Fruit fly (Drosophila melanogaster) whole organism, embryonic: ENCODE measurements around the gene sesB.
A peak's percentile ranks its signal among the peaks of the same experiment; 100 is the strongest.

Experiments
- Aef1 ChIP-seq: fragments of 200-800 bp; sonication (Bioruptor generic); IDR thresholded peaks from 3 replicates; pipeline ENCODE4 v1.3.6; 2022; ENCODE audit warnings: missing biosample characterization, missing genetic modification characterization
- Bdp1 ChIP-seq: fragments of 200-800 bp; sonication (Bioruptor generic); optimal IDR thresholded peaks from 3 replicates; lab custom pipeline; 2016; ENCODE audit warnings: missing biosample characterization, missing genetic modification characterization
- Blimp-1 ChIP-seq: fragments of 200-800 bp; sonication (Bioruptor generic); optimal IDR thresholded peaks from 3 replicates; lab custom pipeline; 2018; ENCODE audit warnings: missing biosample characterization, missing genetic modification characterization, mild to moderate bottlenecking, moderate library complexity, missing genetic modification reagents
- CG10431 ChIP-seq: fragments of 200-800 bp; sonication (Bioruptor generic); optimal IDR thresholded peaks from 3 replicates; lab custom pipeline; 2018; ENCODE audit warnings: missing biosample characterization, mild to moderate bottlenecking, missing genetic modification characterization
- CG11247 ChIP-seq: fragments of 200-800 bp; sonication (Bioruptor generic); IDR thresholded peaks from 2 replicates; pipeline ENCODE4 v1.3.6; 2022; ENCODE audit warnings: missing biosample characterization, missing genetic modification characterization
- CG11456 ChIP-seq: fragments of 200-800 bp; sonication (Bioruptor generic); IDR thresholded peaks from 3 replicates; pipeline ENCODE4 v1.3.6; 2022; ENCODE audit warnings: missing biosample characterization, missing genetic modification characterization
- CG12299 ChIP-seq: fragments of 200-800 bp; sonication (Bioruptor generic); optimal IDR thresholded peaks from 2 replicates; lab custom pipeline; 2018; ENCODE audit warnings: missing biosample characterization, mild to moderate bottlenecking, missing genetic modification characterization
- CG1233 ChIP-seq: fragments of 200-800 bp; sonication (Bioruptor generic); optimal IDR thresholded peaks from 4 replicates; lab custom pipeline; 2018; ENCODE audit warnings: missing biosample characterization, mild to moderate bottlenecking, missing genetic modification characterization
- CG12744 ChIP-seq: fragments of 200-800 bp; sonication (Bioruptor generic); optimal IDR thresholded peaks from 2 replicates; lab custom pipeline; 2016; ENCODE audit warnings: missing biosample characterization, missing genetic modification characterization
- CG16779 ChIP-seq: fragments of 200-800 bp; sonication (Bioruptor generic); IDR thresholded peaks from 2 replicates; pipeline ENCODE4 v1.3.6; 2022; ENCODE audit warnings: missing biosample characterization, missing genetic modification characterization
- CG17829 ChIP-seq: fragments of 200-800 bp; optimal IDR thresholded peaks from 2 replicates; lab custom pipeline; 2019; ENCODE audit warnings: missing biosample characterization, mild to moderate bottlenecking, missing genetic modification characterization, moderate library complexity
- CG2678 ChIP-seq: fragments of 200-800 bp; sonication (Bioruptor generic); optimal IDR thresholded peaks from 3 replicates; lab custom pipeline; 2019; ENCODE audit warnings: missing biosample characterization, mild to moderate bottlenecking, missing genetic modification characterization, moderate library complexity
- CG2712 ChIP-seq: fragments of 200-800 bp; optimal IDR thresholded peaks from 3 replicates; lab custom pipeline; 2019; ENCODE audit warnings: missing biosample characterization, mild to moderate bottlenecking, missing genetic modification characterization, moderate library complexity
- CG3163 ChIP-seq: fragments of 200-800 bp; sonication (Bioruptor generic); optimal IDR thresholded peaks from 3 replicates; lab custom pipeline; 2016; ENCODE audit warnings: missing biosample characterization, missing genetic modification characterization
- CG3281 ChIP-seq: fragments of 200-800 bp; sonication (Bioruptor generic); optimal IDR thresholded peaks from 3 replicates; lab custom pipeline; 2017; ENCODE audit warnings: missing biosample characterization, mild to moderate bottlenecking, missing genetic modification characterization
- CG4424 ChIP-seq: fragments of 200-800 bp; sonication (Bioruptor generic); optimal IDR thresholded peaks from 3 replicates; lab custom pipeline; 2016; ENCODE audit warnings: missing biosample characterization, missing genetic modification characterization
- CG4854 ChIP-seq: fragments of 200-800 bp; sonication (Bioruptor generic); optimal IDR thresholded peaks from 2 replicates; lab custom pipeline; 2016; ENCODE audit warnings: missing biosample characterization, missing genetic modification characterization, inconsistent platforms
- CG6254 ChIP-seq: fragments of 200-800 bp; sonication (Bioruptor generic); optimal IDR thresholded peaks from 3 replicates; lab custom pipeline; 2017; ENCODE audit warnings: mild to moderate bottlenecking, missing biosample characterization, missing genetic modification reagents, missing genetic modification characterization
- CG7839 ChIP-seq: fragments of 200-800 bp; sonication (Bioruptor generic); optimal IDR thresholded peaks from 3 replicates; lab custom pipeline; 2018; ENCODE audit warnings: missing biosample characterization, mild to moderate bottlenecking, missing genetic modification characterization, moderate library complexity
- CG8281 ChIP-seq: fragments of 200-800 bp; sonication (Bioruptor generic); optimal IDR thresholded peaks from 2 replicates; lab custom pipeline; 2018; ENCODE audit warnings: missing biosample characterization, mild to moderate bottlenecking, missing genetic modification characterization, moderate library complexity
- CG8290 ChIP-seq, 3 experiments: fragments of 200-800 bp; sonication (Bioruptor generic); optimal IDR thresholded peaks; 2 replicates each; lab custom pipeline; 2016 to 2019; ENCODE audit warnings: missing biosample characterization in 3 of 3, missing genetic modification characterization in 3 of 3, mild to moderate bottlenecking in 2 of 3, moderate library complexity in 1 of 3
- CG9817 ChIP-seq: fragments of 200-800 bp; sonication (Bioruptor generic); optimal IDR thresholded peaks from 2 replicates; lab custom pipeline; 2018; ENCODE audit warnings: missing biosample characterization, mild to moderate bottlenecking, missing genetic modification characterization, moderate library complexity
- Dek ChIP-seq: fragments of 200-800 bp; sonication (Bioruptor generic); optimal IDR thresholded peaks from 3 replicates; lab custom pipeline; 2019; ENCODE audit warnings: missing biosample characterization, mild to moderate bottlenecking, missing genetic modification characterization, moderate library complexity
- Dp ChIP-seq: fragments of 200-800 bp; sonication (Bioruptor generic); optimal IDR thresholded peaks from 2 replicates; lab custom pipeline; 2018; ENCODE audit warnings: missing biosample characterization, mild to moderate bottlenecking, missing genetic modification characterization, moderate library complexity
- HHEX ChIP-seq: fragments of 200-800 bp; sonication (Bioruptor generic); optimal IDR thresholded peaks from 3 replicates; lab custom pipeline; 2017; ENCODE audit warnings: missing biosample characterization, mild to moderate bottlenecking, missing genetic modification characterization, missing genetic modification reagents
- Hmr ChIP-seq: fragments of 200-800 bp; sonication (Bioruptor generic); optimal IDR thresholded peaks from 3 replicates; lab custom pipeline; 2017; ENCODE audit warnings: mild to moderate bottlenecking, missing biosample characterization, missing genetic modification reagents, missing genetic modification characterization
- Max ChIP-seq: fragments of 200-800 bp; sonication (Bioruptor generic); optimal IDR thresholded peaks from 2 replicates; lab custom pipeline; 2016; ENCODE audit warnings: missing biosample characterization, mild to moderate bottlenecking, missing genetic modification characterization
- Med ChIP-seq: fragments of 200-800 bp; sonication (Bioruptor generic); peaks from one replicate; lab custom pipeline; 2016; ENCODE audit warnings: missing biosample characterization, missing genetic modification characterization, mild to moderate bottlenecking, inconsistent platforms, moderate library complexity
- Side ChIP-seq: fragments of 200-800 bp; sonication (Bioruptor generic); optimal IDR thresholded peaks from 2 replicates; lab custom pipeline; 2016; ENCODE audit warnings: missing biosample characterization, missing genetic modification characterization
- amos ChIP-seq: fragments of 200-800 bp; sonication (Bioruptor generic); IDR thresholded peaks from 2 replicates; pipeline ENCODE4 v1.3.6; 2022; ENCODE audit warnings: missing biosample characterization, missing genetic modification characterization; ENCODE audit not compliant: partially characterized antibody
- btn ChIP-seq: fragments of 200-800 bp; sonication (Bioruptor generic); optimal IDR thresholded peaks from 2 replicates; lab custom pipeline; 2016; ENCODE audit warnings: missing biosample characterization, missing genetic modification characterization
- caup ChIP-seq: fragments of 200-800 bp; sonication (Bioruptor generic); optimal IDR thresholded peaks from 3 replicates; lab custom pipeline; 2017; ENCODE audit warnings: missing biosample characterization, mild to moderate bottlenecking, missing genetic modification characterization, moderate library complexity; ENCODE audit not compliant: severe bottlenecking
- chif ChIP-seq, 2 experiments: fragments of 200-800 bp; sonication (Bioruptor generic); optimal IDR thresholded peaks; 3 replicates each; lab custom pipeline; 2016; ENCODE audit warnings: missing biosample characterization in 2 of 2, missing genetic modification characterization in 2 of 2
- chinmo ChIP-seq: fragments of 200-800 bp; sonication (Bioruptor generic); IDR thresholded peaks from 4 replicates; pipeline ENCODE4 v1.3.6; 2022; ENCODE audit warnings: missing biosample characterization, missing genetic modification characterization; ENCODE audit not compliant: partially characterized antibody
- danr ChIP-seq: fragments of 200-800 bp; sonication (Bioruptor generic); IDR thresholded peaks from 2 replicates; pipeline ENCODE4 v1.3.6; 2022; ENCODE audit warnings: missing biosample characterization, missing genetic modification characterization
- disco-r ChIP-seq: fragments of 200-800 bp; sonication (Bioruptor generic); optimal IDR thresholded peaks from 2 replicates; lab custom pipeline; 2016; ENCODE audit warnings: missing biosample characterization, missing genetic modification characterization
- dmrt99B ChIP-seq: fragments of 200-800 bp; sonication (Bioruptor generic); optimal IDR thresholded peaks from 2 replicates; lab custom pipeline; 2018; ENCODE audit warnings: missing biosample characterization, mild to moderate bottlenecking, missing genetic modification characterization, moderate library complexity
- eyg ChIP-seq: fragments of 200-800 bp; sonication (Bioruptor generic); optimal IDR thresholded peaks from 3 replicates; lab custom pipeline; 2016; ENCODE audit warnings: missing biosample characterization, missing genetic modification characterization
- fd96Cb ChIP-seq: fragments of 200-800 bp; sonication (Bioruptor generic); optimal IDR thresholded peaks from 2 replicates; lab custom pipeline; 2018; ENCODE audit warnings: missing biosample characterization, mild to moderate bottlenecking, missing genetic modification characterization, moderate library complexity
- hkb ChIP-seq, 2 experiments: fragments of 200-800 bp in 1 of 2; fragments of >200 bp in 1 of 2; sonication (Bioruptor generic) in 1 of 2; IDR thresholded peaks in 1 of 2; optimal IDR thresholded peaks in 1 of 2; 2 replicates each; pipeline versions ENCODE4 v1.3.6 to Lab custom; 2017 to 2022; ENCODE audit warnings: missing biosample characterization in 1 of 2, missing genetic modification characterization in 1 of 2
- insv ChIP-seq, 2 experiments: fragments of 200-800 bp; sonication (Bioruptor generic); optimal IDR thresholded peaks; 3 replicates each; lab custom pipeline; 2016 to 2018; ENCODE audit warnings: missing biosample characterization in 2 of 2, missing genetic modification characterization in 2 of 2
- lab ChIP-seq: fragments of 200-800 bp; sonication (Bioruptor generic); optimal IDR thresholded peaks from 3 replicates; lab custom pipeline; 2017; ENCODE audit warnings: missing biosample characterization, missing genetic modification characterization, mild to moderate bottlenecking, moderate library complexity, missing genetic modification reagents
- nerfin-1 ChIP-seq: fragments of 200-800 bp; sonication (Bioruptor generic); optimal IDR thresholded peaks from 3 replicates; lab custom pipeline; 2019; ENCODE audit warnings: missing biosample characterization, mild to moderate bottlenecking, missing genetic modification characterization, moderate library complexity
- trh ChIP-seq: fragments of 200-800 bp; sonication (Bioruptor generic); optimal IDR thresholded peaks from 2 replicates; lab custom pipeline; 2016; ENCODE audit warnings: missing biosample characterization, missing genetic modification characterization
- vfl ChIP-seq: fragments of 200-800 bp; sonication (Bioruptor generic); optimal IDR thresholded peaks from 2 replicates; lab custom pipeline; 2016; ENCODE audit warnings: missing biosample characterization, missing genetic modification characterization
- vvl ChIP-seq: fragments of 200-800 bp; sonication (Bioruptor generic); IDR thresholded peaks from 2 replicates; pipeline ENCODE4 v1.3.6; 2022; ENCODE audit warnings: missing biosample characterization, missing genetic modification characterization
- zen ChIP-seq: fragments of 200-800 bp; sonication (Bioruptor generic); optimal IDR thresholded peaks from 3 replicates; lab custom pipeline; 2018; ENCODE audit warnings: missing biosample characterization, mild to moderate bottlenecking, missing genetic modification characterization, moderate library complexity

The sesB gene

dm6 chrX:10762959-10763883, 23.5 kb downstream of the sesB start (continued):
- TF ChIP-seq Dp (GFP tag; lab: Kevin White, UChicago) (no peak), CG9817 (tag; lab: Kevin White, UChicago) (no peak), Dek (tag; lab: Kevin White, UChicago) (peak; percentile 23), CG8281 (tag; lab: Kevin White, UChicago) (no peak), lab (GFP tag; lab: Kevin White, UChicago) (peak; percentile 55), CG8290 (GFP tag; optimal IDR thresholded peaks at IDR 0.05; lab: Kevin White, UChicago) (no peak), CG8290 (tag; optimal IDR thresholded peaks at IDR 0.05; lab: Kevin White, UChicago) (peak in 1 of 2 experiments; percentile 14), CG2712 (peak; percentile 27), danr (GFP tag; lab: Robert Waterston, UW) (no peak), CG3163 (GFP tag; lab: Kevin White, UChicago) (no peak), zen (tag; lab: Kevin White, UChicago) (no peak), CG17829 (tag; lab: Kevin White, UChicago) (peak; percentile 2), amos (GFP tag; lab: Robert Waterston, UW) (peak; percentile 20; the same call in 1 of the 2 replicates), eyg (GFP tag; lab: Kevin White, UChicago) (no peak), vvl (no peak), chinmo (GFP tag; lab: Robert Waterston, UW) (peak; percentile 94), CG10431 (GFP tag; lab: Kevin White, UChicago) (no peak), Hmr (GFP tag; lab: Kevin White, UChicago) (peak; percentile 64), Aef1 (GFP tag; lab: Robert Waterston, UW) (peak; percentile 32; the same call in 1 of the 3 replicates), CG7839 (tag; lab: Kevin White, UChicago) (peak; percentile 60), CG12299 (tag; lab: Kevin White, UChicago) (no peak), CG12744 (GFP tag; lab: Kevin White, UChicago) (no peak), btn (GFP tag; lab: Kevin White, UChicago) (no peak), CG2678 (tag; lab: Kevin White, UChicago) (peak; percentile 67), chif (GFP tag; optimal IDR thresholded peaks at IDR 0.05; lab: Kevin White, UChicago) (no peak), CG11456 (no peak), CG6254 (no peak), CG3281 (peak; percentile 30), disco-r (no peak), trh (GFP tag; lab: Kevin White, UChicago) (no peak), CG16779 (GFP tag; lab: Robert Waterston, UW) (no peak), fd96Cb (tag; lab: Kevin White, UChicago) (peak; percentile 26), CG4424 (peak; percentile 11), CG4854 (GFP tag; lab: Kevin White, UChicago) (no peak), Med (GFP tag; lab: Kevin White, UChicago) (peak; percentile 85), vfl (no peak), dmrt99B (peak; percentile 46), Max (GFP tag; lab: Kevin White, UChicago) (no peak), caup (no peak), CG11247 (GFP tag; lab: Robert Waterston, UW) (no peak), HHEX (no peak), Bdp1 (GFP tag; lab: Kevin White, UChicago) (no peak), insv (GFP tag; optimal IDR thresholded peaks at IDR 0.05; lab: Kevin White, UChicago) (no peak), Blimp-1 (GFP tag; lab: Kevin White, UChicago) (peak; percentile 13), nerfin-1 (tag; lab: Kevin White, UChicago) (no peak), CG1233 (GFP tag; lab: Kevin White, UChicago) (no peak), Side (GFP tag; lab: Kevin White, UChicago) (no peak), hkb (optimal IDR thresholded peaks at IDR 0.05; lab: Kevin White, UChicago) (no peak), hkb (GFP tag; IDR thresholded peaks at IDR 0.05; lab: Robert Waterston, UW) (no peak; the same call in 1 of the 2 replicates)
